Fruit fly (Drosophila melanogaster) S2 (cell line): ENCODE data around the gene bam.

ENCODE experiments used
- CG8478 ChIP-seq: fragments of >200 bp; optimal IDR thresholded peaks from 2 replicates; lab custom pipeline; 2018
- CTCF ChIP-seq, 2 experiments: fragments of >200 bp; optimal IDR thresholded peaks; 2 replicates each; lab custom pipeline; 2018

dm6 chr3R:25219018-25219417 lies 25.9 kb downstream of the bam start, which contains the start of gene CG31103:
- TF ChIP-seq CTCF (optimal IDR thresholded peaks at IDR 0.05; lab: Kevin White, UChicago) (no peak), CG8478 (lab: Kevin White, UChicago) (no peak)
